Fruit fly (Drosophila melanogaster) whole organism, adult: ENCODE results near the gene CG10553.

ENCODE experiments used
- Crg-1 ChIP-seq: fragments of 200-800 bp; sonication (Bioruptor generic); optimal IDR thresholded peaks from 2 replicates; lab custom pipeline; 2016; ENCODE audit warnings: missing biosample characterization, missing genetic modification characterization
- bab1 ChIP-seq: fragments of 200-800 bp; sonication (Bioruptor generic); optimal IDR thresholded peaks from 3 replicates; lab custom pipeline; 2019; ENCODE audit warnings: missing biosample characterization, mild to moderate bottlenecking, missing genetic modification characterization, moderate library complexity
- ovo ChIP-seq: fragments of 200-800 bp; sonication (Bioruptor generic); optimal IDR thresholded peaks from 2 replicates; lab custom pipeline; 2016; ENCODE audit warnings: missing biosample characterization, missing genetic modification characterization

DNA sequence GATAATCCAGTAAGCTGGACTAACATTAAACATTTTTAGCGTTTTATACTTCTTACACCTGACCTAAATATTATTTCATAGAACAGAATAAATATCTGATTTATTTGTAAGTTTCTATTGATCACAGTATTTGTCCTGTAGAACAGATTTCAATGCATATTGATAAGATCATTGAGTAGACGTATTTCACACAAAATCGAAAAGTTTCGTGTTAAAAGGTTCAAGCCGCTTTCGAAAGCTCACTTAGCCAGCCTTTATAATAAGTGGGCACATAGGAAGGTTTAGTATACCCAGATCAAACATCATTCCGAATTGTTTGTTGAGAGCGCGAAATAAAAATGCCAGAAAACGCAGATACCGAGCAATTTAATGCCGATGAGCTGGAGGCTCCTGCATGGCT, 28.3 kb downstream of the CG10553 start, which contains the start of gene CG11893:
- TF ChIP-seq ovo (no peak), bab1 (GFP tag; lab: Kevin White, UChicago) (no peak), Crg-1 (GFP tag; lab: Kevin White, UChicago) (no peak)
